3 worm cellular contexts compared by ENCODE assay signal in genomic region chrV:5708331-5708730, ce11.
TF ChIP-seq lines count a peak whose summit lies in the region.

No protein-coding gene starts in this region.

TF ChIP-seq in whole organism, L1 larva, 84 proteins besides CTCF, POLR2A, EP300 and RAD21:
- TF ChIP-seq fkh-8 (tag; optimal IDR thresholded peaks at IDR 0.05; lab: Kevin White, UChicago), result peak; percentile 31
- TF ChIP-seq blmp-1 (tag; optimal IDR thresholded peaks at IDR 0.05; lab: Kevin White, UChicago), result no peak
- TF ChIP-seq sptf-1 (tag; optimal IDR thresholded peaks at IDR 0.05; lab: Kevin White, UChicago), result no peak
- TF ChIP-seq efl-1 (optimal IDR thresholded peaks at IDR 0.05; lab: Kevin White, UChicago), result no peak
- peak in 1 of 2 experiments; percentile 81 for TF ChIP-seq efl-1 (GFP tag; optimal IDR thresholded peaks at IDR 0.05 in 1 of 2; lab: Kevin White, UChicago)
- TF ChIP-seq pag-3 (tag; optimal IDR thresholded peaks at IDR 0.05; lab: Kevin White, UChicago; ENCODE audit: borderline replicate concordance, insufficient read depth), result no peak
- TF ChIP-seq nhr-71 (tag; optimal IDR thresholded peaks at IDR 0.05; lab: Kevin White, UChicago), result peak; percentile 32
- TF ChIP-seq hlh-4 (tag; optimal IDR thresholded peaks at IDR 0.05; lab: Kevin White, UChicago), result peak; percentile 77
- TF ChIP-seq mep-1 (tag; optimal IDR thresholded peaks at IDR 0.05; lab: Kevin White, UChicago), result no peak

TF ChIP-seq in whole organism, late embryonic, 69 proteins besides CTCF, POLR2A, EP300 and RAD21:
- TF ChIP-seq elt-2 (tag; optimal IDR thresholded peaks at IDR 0.05; lab: Kevin White, UChicago) (no peak), unc-42 (tag; optimal IDR thresholded peaks at IDR 0.05; lab: Kevin White, UChicago) (peak; percentile 56)

TF ChIP-seq in whole organism, mixed stage, embryonic, 35 proteins besides CTCF, POLR2A, EP300 and RAD21:
- no peak for TF ChIP-seq unc-120 (tag; optimal IDR thresholded peaks at IDR 0.05; lab: Kevin White, UChicago; ENCODE audit: poor library complexity, severe bottlenecking)
- peak; percentile 78 for TF ChIP-seq ces-1 (GFP tag; optimal IDR thresholded peaks at IDR 0.05; lab: Kevin White, UChicago)
